Worm (Caenorhabditis elegans) whole organism, midembryonic: ENCODE results near the gene F02C12.3.

Source experiments
- flt-1 ChIP-seq: fragments of 200-800 bp; sonication (Bioruptor generic); IDR thresholded peaks from 2 replicates; pipeline ENCODE4 v1.3.6; 2022; ENCODE audit warnings: missing genetic modification characterization, missing compliant biosample characterization
- ref-1 ChIP-seq: fragments of 200-800 bp; sonication (Bioruptor generic); conservative IDR thresholded peaks from 2 replicates; pipeline ENCODE4 v1.3.6; 2022; ENCODE audit warnings: missing genetic modification reagents, missing genetic modification characterization, missing compliant biosample characterization
- ztf-29 ChIP-seq: fragments of 200-800 bp; sonication (Bioruptor generic); IDR thresholded peaks from 2 replicates; pipeline ENCODE4 v1.3.6; 2022; ENCODE audit warnings: missing genetic modification reagents, missing genetic modification characterization, missing compliant biosample characterization

DNA sequence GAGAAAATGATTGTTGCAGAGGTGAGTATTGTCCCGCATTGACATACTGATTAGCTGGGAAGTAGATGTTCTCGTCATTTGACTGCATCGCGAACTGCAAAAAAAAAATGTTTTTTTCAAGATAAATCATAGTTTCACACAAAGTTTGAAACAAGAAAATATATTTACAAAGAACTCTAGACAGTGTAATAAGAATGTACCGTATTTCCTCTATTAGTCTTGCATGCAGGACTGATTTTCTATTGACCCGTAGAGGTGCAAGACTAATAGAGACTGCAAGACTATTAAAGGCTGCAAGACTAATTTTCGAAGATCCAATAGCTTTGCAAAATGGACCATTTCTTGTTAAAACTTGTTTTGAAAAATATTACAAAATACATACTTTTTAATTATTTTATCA lies 26.6 kb downstream of the F02C12.3 start, which contains the start of gene fkh-3:
- TF ChIP-seq ztf-29 (GFP tag; lab: Robert Waterston, UW) (no peak), flt-1 (no peak), ref-1 (GFP tag; lab: Robert Waterston, UW) (no peak)
